Fruit fly (Drosophila melanogaster): Measurements from ENCODE around the gene CG14132.
A peak's percentile ranks its signal among the peaks of the same experiment; 100 is the strongest.

Gene CG14132

dm6 chr3L:11689832-11690602 lies 25.1 kb downstream of the CG14132 start:
- no peak for TF ChIP-seq CG4496 (GFP tag; IDR thresholded peaks at IDR 0.05)
- TF ChIP-seq Pif1B (GFP tag; optimal IDR thresholded peaks at IDR 0.05): no peak
- TF ChIP-seq Snoo (tag; optimal IDR thresholded peaks at IDR 0.05): no peak
- TF ChIP-seq CG12605 (GFP tag; IDR thresholded peaks at IDR 0.05): no peak
- TF ChIP-seq D1 (tag; optimal IDR thresholded peaks at IDR 0.05): no peak
- TF ChIP-seq Ets98B (GFP tag; IDR thresholded peaks at IDR 0.05): no peak
- no peak for TF ChIP-seq EcR (GFP tag; optimal IDR thresholded peaks at IDR 0.05)
- TF ChIP-seq rn (GFP tag; IDR thresholded peaks at IDR 0.05): no peak
- TF ChIP-seq CG10348 (GFP tag; IDR thresholded peaks at IDR 0.05): no peak
- TF ChIP-seq Pif1A (GFP tag; optimal IDR thresholded peaks at IDR 0.05): no peak
- TF ChIP-seq CG17806 (tag; optimal IDR thresholded peaks at IDR 0.05): no peak
- no peak for TF ChIP-seq CG8301 (tag; optimal IDR thresholded peaks at IDR 0.05)
- TF ChIP-seq CG34367 (tag; optimal IDR thresholded peaks at IDR 0.05): no peak
- no peak for TF ChIP-seq CG15710 (tag; optimal IDR thresholded peaks at IDR 0.05)
- no peak for TF ChIP-seq CG14655 (GFP tag; optimal IDR thresholded peaks at IDR 0.05)
- TF ChIP-seq CG32121 (GFP tag; IDR thresholded peaks at IDR 0.05): no peak
- no peak for TF ChIP-seq CG13204 (GFP tag; optimal IDR thresholded peaks at IDR 0.05)
- TF ChIP-seq CG8159 (tag; optimal IDR thresholded peaks at IDR 0.05): no peak

- no peak for TF ChIP-seq CG10348 (GFP tag; IDR thresholded peaks at IDR 0.05)
- no peak for TF ChIP-seq CG17806 (tag; optimal IDR thresholded peaks at IDR 0.05)
- TF ChIP-seq CG14655 (GFP tag; optimal IDR thresholded peaks at IDR 0.05): no peak
- TF ChIP-seq CG32121 (GFP tag; IDR thresholded peaks at IDR 0.05): no peak
- TF ChIP-seq CG9948 (tag; optimal IDR thresholded peaks at IDR 0.05): no peak
- no peak for TF ChIP-seq CG12605 (GFP tag; IDR thresholded peaks at IDR 0.05)
- TF ChIP-seq D1 (tag; optimal IDR thresholded peaks at IDR 0.05): no peak
- no peak for TF ChIP-seq CG13204 (GFP tag; optimal IDR thresholded peaks at IDR 0.05)
- no peak for TF ChIP-seq Ets98B (GFP tag; IDR thresholded peaks at IDR 0.05)
- no peak for TF ChIP-seq EcR (GFP tag; optimal IDR thresholded peaks at IDR 0.05)
- no peak for TF ChIP-seq CG8301 (tag; optimal IDR thresholded peaks at IDR 0.05)
- TF ChIP-seq gl (tag; optimal IDR thresholded peaks at IDR 0.05): no peak
- TF ChIP-seq Snoo (tag; optimal IDR thresholded peaks at IDR 0.05): no peak
- no peak for TF ChIP-seq Pif1A (GFP tag; optimal IDR thresholded peaks at IDR 0.05)
- no peak for TF ChIP-seq CG34367 (tag; optimal IDR thresholded peaks at IDR 0.05)
- no peak for TF ChIP-seq CG4496 (GFP tag; IDR thresholded peaks at IDR 0.05)
- no peak for TF ChIP-seq CG8159 (tag; optimal IDR thresholded peaks at IDR 0.05)
- TF ChIP-seq Pif1B (GFP tag; optimal IDR thresholded peaks at IDR 0.05): no peak
- no peak for TF ChIP-seq CG15710 (tag; optimal IDR thresholded peaks at IDR 0.05)
- TF ChIP-seq fd96Ca (GFP tag; IDR thresholded peaks at IDR 0.05): no peak
Measured at dm6 chr3L:11685876-11686275, 29.2 kb downstream of the CG14132 start.

dm6 chr3L:11684522-11684851 lies 30.6 kb downstream of the CG14132 start:
- no peak for TF ChIP-seq CG34367 (tag; optimal IDR thresholded peaks at IDR 0.05)
- no peak for TF ChIP-seq D1 (tag; optimal IDR thresholded peaks at IDR 0.05)
- no peak for TF ChIP-seq Snoo (tag; optimal IDR thresholded peaks at IDR 0.05)
- TF ChIP-seq CG8301 (tag; optimal IDR thresholded peaks at IDR 0.05): no peak
- no peak for TF ChIP-seq Pif1B (GFP tag; optimal IDR thresholded peaks at IDR 0.05)
- TF ChIP-seq rn (GFP tag; IDR thresholded peaks at IDR 0.05): no peak
- no peak for TF ChIP-seq EcR (GFP tag; optimal IDR thresholded peaks at IDR 0.05)

dm6 chr3L:11683819-11684521 lies 31.1 kb downstream of the CG14132 start, which contains the start of gene Sugb:
TSS of gene Sugb (plus strand) at chr3L:11683980.
- TF ChIP-seq Pif1B (GFP tag; optimal IDR thresholded peaks at IDR 0.05) (peak; percentile 60), CG9948 (tag; optimal IDR thresholded peaks at IDR 0.05) (no peak), gl (tag; optimal IDR thresholded peaks at IDR 0.05) (no peak), CG13204 (GFP tag; optimal IDR thresholded peaks at IDR 0.05) (no peak), Ets98B (GFP tag; IDR thresholded peaks at IDR 0.05) (peak; percentile 82), CG32121 (GFP tag; IDR thresholded peaks at IDR 0.05) (peak; percentile 81), CG8159 (tag; optimal IDR thresholded peaks at IDR 0.05) (no peak), fd96Ca (GFP tag; IDR thresholded peaks at IDR 0.05) (no peak; the same call in 1 of the 3 replicates), CG14655 (GFP tag; optimal IDR thresholded peaks at IDR 0.05) (no peak), CG17806 (tag; optimal IDR thresholded peaks at IDR 0.05) (peak; percentile 30), CG8301 (tag; optimal IDR thresholded peaks at IDR 0.05) (no peak), Snoo (tag; optimal IDR thresholded peaks at IDR 0.05) (peak; percentile 51), CG4496 (GFP tag; IDR thresholded peaks at IDR 0.05) (peak; percentile 81), rn (GFP tag; IDR thresholded peaks at IDR 0.05) (no peak), CG12605 (GFP tag; IDR thresholded peaks at IDR 0.05) (peak; percentile 74), EcR (GFP tag; optimal IDR thresholded peaks at IDR 0.05) (peak; percentile 16), D1 (tag; optimal IDR thresholded peaks at IDR 0.05) (peak; percentile 16), CG10348 (GFP tag; IDR thresholded peaks at IDR 0.05) (no peak), CG34367 (tag; optimal IDR thresholded peaks at IDR 0.05) (peak; percentile 57), CG15710 (tag; optimal IDR thresholded peaks at IDR 0.05) (peak; percentile 56), Pif1A (GFP tag; optimal IDR thresholded peaks at IDR 0.05) (peak; percentile 82)

- TF ChIP-seq CG4496 (GFP tag; IDR thresholded peaks at IDR 0.05) (no peak), D1 (tag; optimal IDR thresholded peaks at IDR 0.05) (peak; percentile 21)
Measured at dm6 chr3L:11681794-11682193, 33.3 kb downstream of the CG14132 start, which contains the start of gene TfIIEalpha. TSS of gene TfIIEalpha (plus strand) at chr3L:11682038.
